Worm (Caenorhabditis elegans) whole organism, late embryonic: ENCODE data around the gene str-177.

Experiments used
- K02D7.2 ChIP-seq: sonication (generic microtip); optimal IDR thresholded peaks from 2 replicates; lab custom pipeline; 2017; ENCODE audit warnings: mild to moderate bottlenecking, missing genetic modification characterization, missing compliant biosample characterization
- K09A11.1 ChIP-seq: sonication (generic microtip); optimal IDR thresholded peaks from 2 replicates; lab custom pipeline; 2017; ENCODE audit warnings: antibody characterized with exemption, mild to moderate bottlenecking, missing genetic modification characterization, missing compliant biosample characterization; ENCODE audit not compliant: insufficient read depth
- T23F11.4 ChIP-seq: fragments of 200-800 bp; sonication (Bioruptor generic); optimal IDR thresholded peaks from 2 replicates; lab custom pipeline; 2018; ENCODE audit warnings: mild to moderate bottlenecking, missing genetic modification characterization, missing compliant biosample characterization
- ahr-1 ChIP-seq: sonication (generic microtip); optimal IDR thresholded peaks from 2 replicates; lab custom pipeline; 2016; ENCODE audit warnings: missing genetic modification characterization, missing compliant biosample characterization
- ama-1 ChIP-seq: fragments of 150-350 bp; optimal IDR thresholded peaks from 2 replicates; lab custom pipeline; 2014
- ceh-14 ChIP-seq: sonication (generic microtip); optimal IDR thresholded peaks from 2 replicates; lab custom pipeline; 2016; ENCODE audit warnings: missing genotype, missing genetic modification characterization, missing compliant biosample characterization
- ceh-22 ChIP-seq: sonication (generic microtip); optimal IDR thresholded peaks from 2 replicates; lab custom pipeline; 2017; ENCODE audit warnings: missing biosample characterization, missing genetic modification characterization
- ceh-24 ChIP-seq: sonication (generic microtip); optimal IDR thresholded peaks from 2 replicates; lab custom pipeline; 2016; ENCODE audit warnings: mild to moderate bottlenecking, missing genetic modification characterization, missing compliant biosample characterization
- ceh-34 ChIP-seq: sonication (generic microtip); optimal IDR thresholded peaks from 2 replicates; lab custom pipeline; 2016; ENCODE audit warnings: mild to moderate bottlenecking, missing genetic modification characterization, missing compliant biosample characterization
- ceh-45 ChIP-seq: fragments of 200-800 bp; sonication (Bioruptor generic); IDR thresholded peaks from 2 replicates; pipeline ENCODE4 v1.3.6; 2022; ENCODE audit warnings: missing genetic modification reagents, missing genetic modification characterization, missing compliant biosample characterization
- ceh-48 ChIP-seq: sonication (generic microtip); optimal IDR thresholded peaks from 2 replicates; lab custom pipeline; 2016; ENCODE audit warnings: missing genetic modification characterization, inconsistent platforms, missing compliant biosample characterization
- ceh-6 ChIP-seq: fragments of 200-800 bp; sonication (Bioruptor generic); optimal IDR thresholded peaks from 2 replicates; lab custom pipeline; 2018; ENCODE audit warnings: mild to moderate bottlenecking, missing genetic modification characterization, missing compliant biosample characterization
- ceh-9 ChIP-seq: sonication (generic microtip); optimal IDR thresholded peaks from 2 replicates; lab custom pipeline; 2016; ENCODE audit warnings: mild to moderate bottlenecking, missing genetic modification characterization, inconsistent platforms, missing compliant biosample characterization
- dve-1 ChIP-seq: sonication (generic microtip); optimal IDR thresholded peaks from 2 replicates; lab custom pipeline; 2017; ENCODE audit warnings: antibody characterized with exemption, mild to moderate bottlenecking, missing genetic modification characterization, missing compliant biosample characterization
- elt-2 ChIP-seq: sonication (generic microtip); optimal IDR thresholded peaks from 2 replicates; lab custom pipeline; 2016; ENCODE audit warnings: missing genetic modification reagents, missing genetic modification characterization, missing compliant biosample characterization
- elt-4 ChIP-seq: sonication (generic microtip); optimal IDR thresholded peaks from 2 replicates; lab custom pipeline; 2016; ENCODE audit warnings: missing genetic modification characterization, missing compliant biosample characterization
- ets-4 ChIP-seq: sonication (generic microtip); optimal IDR thresholded peaks from 2 replicates; lab custom pipeline; 2016; ENCODE audit warnings: missing genetic modification characterization, missing compliant biosample characterization
- eyg-1 ChIP-seq: sonication (generic microtip); optimal IDR thresholded peaks from 2 replicates; lab custom pipeline; 2016; ENCODE audit warnings: missing genotype, missing genetic modification characterization, missing compliant biosample characterization
- fax-1 ChIP-seq: sonication (generic microtip); optimal IDR thresholded peaks from 2 replicates; lab custom pipeline; 2016; ENCODE audit warnings: missing genotype, missing genetic modification characterization, missing compliant biosample characterization
- fkh-6 ChIP-seq: sonication (generic microtip); optimal IDR thresholded peaks from 2 replicates; lab custom pipeline; 2016; ENCODE audit warnings: missing genetic modification characterization, missing compliant biosample characterization
- hlh-13 ChIP-seq: fragments of 200-800 bp; sonication (Bioruptor generic); optimal IDR thresholded peaks from 2 replicates; lab custom pipeline; 2018; ENCODE audit warnings: mild to moderate bottlenecking, missing genetic modification characterization, missing compliant biosample characterization
- hlh-30 ChIP-seq: sonication (generic microtip); optimal IDR thresholded peaks from 2 replicates; lab custom pipeline; 2017; ENCODE audit warnings: antibody characterized with exemption, missing genetic modification characterization, missing compliant biosample characterization; ENCODE audit not compliant: insufficient read depth
- hlh-8 ChIP-seq: sonication (generic microtip); optimal IDR thresholded peaks from 2 replicates; lab custom pipeline; 2016; ENCODE audit warnings: missing genotype, missing genetic modification characterization, missing compliant biosample characterization
- lin-11 ChIP-seq: fragments of 200-800 bp; sonication (Bioruptor generic); optimal IDR thresholded peaks from 2 replicates; lab custom pipeline; 2018; ENCODE audit warnings: mild to moderate bottlenecking, missing genetic modification characterization, missing compliant biosample characterization
- mec-3 ChIP-seq: sonication (generic microtip); optimal IDR thresholded peaks from 2 replicates; lab custom pipeline; 2016; ENCODE audit warnings: borderline replicate concordance, missing genetic modification characterization, missing compliant biosample characterization
- nhr-11 ChIP-seq: fragments of 150-350 bp; optimal IDR thresholded peaks from 2 replicates; lab custom pipeline; 2014; ENCODE audit warnings: missing biosample characterization, missing genetic modification characterization
- nhr-232 ChIP-seq: sonication (generic microtip); optimal IDR thresholded peaks from 2 replicates; lab custom pipeline; 2016; ENCODE audit warnings: missing genetic modification characterization, missing compliant biosample characterization
- odd-2 ChIP-seq: sonication (generic microtip); optimal IDR thresholded peaks from 2 replicates; lab custom pipeline; 2017; ENCODE audit warnings: antibody characterized with exemption, mild to moderate bottlenecking, missing genetic modification characterization, missing compliant biosample characterization
- pat-9 ChIP-seq: fragments of 200-800 bp; sonication (Bioruptor generic); optimal IDR thresholded peaks from 2 replicates; lab custom pipeline; 2018; ENCODE audit warnings: mild to moderate bottlenecking, missing genetic modification characterization, moderate library complexity, missing compliant biosample characterization
- pax-1 ChIP-seq: fragments of 150-350 bp; optimal IDR thresholded peaks from 2 replicates; lab custom pipeline; 2014; ENCODE audit warnings: missing biosample characterization, missing genetic modification characterization
- pha-2 ChIP-seq: sonication (generic microtip); optimal IDR thresholded peaks from 2 replicates; lab custom pipeline; 2017; ENCODE audit warnings: mild to moderate bottlenecking, missing genetic modification characterization, missing compliant biosample characterization
- pqm-1 ChIP-seq: sonication (generic microtip); optimal IDR thresholded peaks from 2 replicates; lab custom pipeline; 2016; ENCODE audit warnings: missing genetic modification characterization, missing compliant biosample characterization
- ref-2 ChIP-seq: sonication (generic microtip); optimal IDR thresholded peaks from 2 replicates; lab custom pipeline; 2016; ENCODE audit warnings: missing genetic modification characterization, missing compliant biosample characterization
- sdc-2 ChIP-seq: sonication (generic microtip); optimal IDR thresholded peaks from 2 replicates; lab custom pipeline; 2016; ENCODE audit warnings: missing genotype, missing genetic modification characterization, missing compliant biosample characterization
- sox-2 ChIP-seq: fragments of 200-800 bp; sonication (Bioruptor generic); IDR thresholded peaks from 2 replicates; pipeline ENCODE4 v1.3.6; 2022; ENCODE audit warnings: missing genetic modification reagents, missing genetic modification characterization, missing compliant biosample characterization
- sox-4 ChIP-seq: sonication (generic microtip); optimal IDR thresholded peaks from 2 replicates; lab custom pipeline; 2017; ENCODE audit warnings: mild to moderate bottlenecking, missing genetic modification characterization, inconsistent platforms, missing compliant biosample characterization
- tbx-7 ChIP-seq: sonication (generic microtip); optimal IDR thresholded peaks from 2 replicates; lab custom pipeline; 2016; ENCODE audit warnings: missing genotype, missing genetic modification characterization, missing compliant biosample characterization
- unc-42 ChIP-seq: sonication (generic microtip); optimal IDR thresholded peaks from 2 replicates; lab custom pipeline; 2016; ENCODE audit warnings: missing genotype, missing genetic modification characterization, missing compliant biosample characterization
- unc-55 ChIP-seq: sonication (generic microtip); optimal IDR thresholded peaks from 2 replicates; lab custom pipeline; 2017; ENCODE audit warnings: missing biosample characterization, missing genetic modification reagents, missing genetic modification characterization

The str-177 gene

ce11 chrV:9160224-9160886 is 38.4 kb downstream of the str-177 start, which contains the start of gene col-144:
col-144 (minus strand) TSS chrV:9160642.
- TF ChIP-seq nhr-232 (tag; lab: Kevin White, UChicago) (no peak), fkh-6 (tag; lab: Kevin White, UChicago) (no peak)

DNA sequence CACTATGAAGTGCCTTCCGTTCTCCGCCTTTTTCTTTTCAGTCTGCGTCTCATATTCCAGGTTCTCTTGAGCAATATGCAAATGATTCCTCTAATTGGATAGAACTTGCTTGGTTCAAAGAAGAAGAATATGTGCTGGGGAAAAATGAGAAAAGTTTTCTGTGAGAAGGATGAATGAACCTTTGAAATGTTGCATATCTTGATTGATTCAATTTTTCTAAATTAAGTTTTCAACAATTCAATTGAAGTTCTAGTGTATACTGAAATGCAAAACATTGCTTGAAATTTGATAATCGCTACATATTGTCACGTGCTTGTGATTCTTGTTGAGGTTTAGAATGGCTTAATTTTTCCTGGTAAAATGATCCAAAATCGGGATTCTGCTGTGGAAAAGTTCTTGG is 41.2 kb downstream of the str-177 start:
- TF ChIP-seq elt-2 (tag; lab: Kevin White, UChicago), result no peak
- TF ChIP-seq unc-42 (tag; lab: Kevin White, UChicago), result peak; percentile 93
- TF ChIP-seq K09A11.1 (tag; lab: Kevin White, UChicago), result no peak

DNA sequence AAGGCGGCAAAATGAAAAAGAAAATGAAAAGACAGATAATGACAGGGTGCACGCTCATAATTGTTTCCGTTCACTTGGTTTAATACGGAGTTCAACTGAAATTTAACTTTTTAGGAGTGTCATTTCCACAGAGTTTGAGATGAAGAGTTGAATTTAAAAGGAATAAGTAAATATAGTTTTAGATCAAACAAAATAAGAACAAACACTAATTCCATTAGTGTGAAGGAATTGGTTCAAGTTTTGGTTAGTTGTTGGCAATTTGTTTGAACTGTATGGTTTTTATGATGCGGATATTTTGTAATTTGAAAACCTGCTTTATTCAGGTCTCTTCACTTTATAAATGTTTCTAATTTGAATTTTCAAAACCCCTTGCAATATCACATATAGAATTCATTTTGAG is 42.1 kb downstream of the str-177 start, which contains the start of gene B0222.15:
TSS of gene B0222.15 (minus strand) at position 101 of the 400 bp plus-strand sequence.
- TF ChIP-seq sdc-2 (tag; lab: Kevin White, UChicago), result no peak
- TF ChIP-seq lin-11, result no peak
- no peak for TF ChIP-seq hlh-30 (tag; lab: Kevin White, UChicago)
- no peak for TF ChIP-seq mec-3 (tag; lab: Kevin White, UChicago)
- no peak for TF ChIP-seq ceh-45 (GFP tag; lab: Robert Waterston, UW)
- TF ChIP-seq ceh-9 (tag; lab: Kevin White, UChicago), result no peak
- TF ChIP-seq pax-1 (tag; lab: Kevin White, UChicago), result no peak
- no peak for TF ChIP-seq unc-55 (GFP tag; lab: Kevin White, UChicago)
- no peak for TF ChIP-seq eyg-1 (tag; lab: Kevin White, UChicago)
- TF ChIP-seq dve-1, result no peak
- no peak for TF ChIP-seq sox-2 (GFP tag; lab: Robert Waterston, UW)
- no peak for TF ChIP-seq nhr-232 (tag; lab: Kevin White, UChicago)
- TF ChIP-seq K09A11.1 (tag; lab: Kevin White, UChicago), result no peak
- no peak for TF ChIP-seq unc-42 (tag; lab: Kevin White, UChicago)
- no peak for TF ChIP-seq ceh-6 (GFP tag; lab: Kevin White, UChicago)

DNA sequence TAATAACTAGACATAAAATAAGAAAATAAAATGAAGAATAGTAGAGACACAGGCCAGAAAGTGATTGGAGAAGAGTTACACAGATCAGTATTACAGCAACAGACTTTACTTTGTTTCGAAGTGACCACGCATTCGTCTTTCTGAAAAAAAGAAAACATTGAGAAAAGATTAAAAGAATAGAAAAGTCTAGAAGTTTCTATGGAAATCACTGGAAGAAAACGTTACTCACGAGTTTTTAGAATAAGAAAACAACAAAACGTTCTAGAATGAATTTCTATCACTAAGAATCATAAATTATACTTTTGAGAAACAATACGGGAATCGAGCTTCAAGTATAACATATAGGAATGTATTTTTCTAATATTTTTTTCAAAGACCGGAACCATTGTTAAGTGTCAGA is 43.2 kb downstream of the str-177 start:
- TF ChIP-seq odd-2 (tag; lab: Kevin White, UChicago), result no peak
- TF ChIP-seq hlh-8 (tag; lab: Kevin White, UChicago), result no peak
- TF ChIP-seq ceh-14 (tag; lab: Kevin White, UChicago), result no peak
- TF ChIP-seq ets-4 (tag; lab: Kevin White, UChicago), result no peak
- no peak for TF ChIP-seq ahr-1
- TF ChIP-seq ceh-34 (tag; lab: Kevin White, UChicago), result no peak
- no peak for TF ChIP-seq fax-1 (tag; lab: Kevin White, UChicago)
- TF ChIP-seq pat-9 (tag; lab: Kevin White, UChicago), result no peak
- TF ChIP-seq fkh-6 (tag; lab: Kevin White, UChicago), result no peak
- TF ChIP-seq ceh-9 (tag; lab: Kevin White, UChicago), result no peak
- TF ChIP-seq sox-4, result no peak
- no peak for TF ChIP-seq ceh-22 (tag; lab: Kevin White, UChicago)
- TF ChIP-seq ceh-24, result no peak
- no peak for TF ChIP-seq tbx-7 (tag; lab: Kevin White, UChicago)
- no peak for TF ChIP-seq pha-2 (tag; lab: Kevin White, UChicago)
- TF ChIP-seq elt-2 (tag; lab: Kevin White, UChicago), result no peak

DNA sequence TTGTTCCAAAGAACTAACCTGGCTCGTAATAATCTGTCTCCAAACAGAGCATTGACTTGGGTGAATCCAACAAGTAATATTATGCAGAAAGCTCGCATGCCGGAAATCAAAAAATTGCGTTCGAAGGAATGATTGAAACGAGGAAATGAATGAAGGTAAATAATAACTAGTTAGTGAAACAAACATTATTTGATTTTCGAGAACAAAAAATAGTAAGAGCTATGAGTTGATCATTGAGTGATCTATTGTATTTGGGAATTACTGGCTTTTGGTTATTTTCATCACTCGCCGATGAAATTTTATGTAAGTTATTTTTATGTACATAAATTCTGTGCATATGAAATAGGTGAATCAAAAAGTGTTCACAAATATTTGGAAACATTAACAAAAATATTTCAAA is 44.0 kb downstream of the str-177 start, which contains the start of gene B0222.5:
TSS of gene B0222.5 (minus strand) at position 101 of the 400 bp plus-strand sequence.
- TF ChIP-seq ref-2 (tag; lab: Kevin White, UChicago) (no peak), ceh-48 (tag; lab: Kevin White, UChicago) (no peak), ceh-45 (GFP tag; lab: Robert Waterston, UW) (no peak), T23F11.4 (GFP tag; lab: Kevin White, UChicago) (no peak), ceh-9 (tag; lab: Kevin White, UChicago) (no peak), pax-1 (tag; lab: Kevin White, UChicago) (no peak), ceh-14 (tag; lab: Kevin White, UChicago) (no peak), hlh-8 (tag; lab: Kevin White, UChicago) (no peak), K02D7.2 (tag; lab: Kevin White, UChicago) (no peak), hlh-13 (no peak), nhr-11 (no peak), elt-4 (tag; lab: Kevin White, UChicago) (no peak), tbx-7 (tag; lab: Kevin White, UChicago) (no peak), fax-1 (tag; lab: Kevin White, UChicago) (no peak), pqm-1 (tag; lab: Kevin White, UChicago) (no peak), elt-2 (tag; lab: Kevin White, UChicago) (no peak), ceh-34 (tag; lab: Kevin White, UChicago) (no peak), ama-1 (lab: Kevin White, UChicago) (no peak), ahr-1 (no peak)
